Worm (Caenorhabditis elegans) whole organism, young adult: ENCODE measurements around the gene srd-21.

ENCODE experiments used
- D2030.7 ChIP-seq: fragments of 200-800 bp; sonication (Bioruptor generic); IDR thresholded peaks from 2 replicates; pipeline ENCODE4 v1.3.6; 2022; ENCODE audit warnings: missing genetic modification reagents, missing genetic modification characterization, missing compliant biosample characterization
- F22D6.2 ChIP-seq: sonication (generic microtip); optimal IDR thresholded peaks from 2 replicates; lab custom pipeline; 2016; ENCODE audit warnings: mild to moderate bottlenecking, missing genetic modification characterization, missing compliant biosample characterization
- F23B12.7 ChIP-seq: sonication (generic microtip); optimal IDR thresholded peaks from 2 replicates; lab custom pipeline; 2017; ENCODE audit warnings: missing genetic modification characterization, mild to moderate bottlenecking, missing compliant biosample characterization, antibody characterized with exemption, moderate library complexity; ENCODE audit not compliant: insufficient read depth
- F39B2.1 ChIP-seq: fragments of 200-800 bp; sonication (Bioruptor generic); IDR thresholded peaks from 2 replicates; pipeline ENCODE4 v1.3.6; 2022; ENCODE audit warnings: missing genetic modification reagents, missing genetic modification characterization, missing compliant biosample characterization
- F57A8.1 ChIP-seq: fragments of 200-800 bp; sonication (Bioruptor generic); optimal IDR thresholded peaks from 2 replicates; lab custom pipeline; 2018; ENCODE audit warnings: mild to moderate bottlenecking, missing genetic modification characterization, moderate library complexity, missing compliant biosample characterization
- K11D2.4 ChIP-seq: fragments of 200-800 bp; sonication (Bioruptor generic); IDR thresholded peaks from 2 replicates; pipeline ENCODE4 v1.3.6; 2022; ENCODE audit warnings: missing genetic modification reagents, missing genetic modification characterization, missing compliant biosample characterization
- T07F8.4 ChIP-seq: sonication (generic microtip); optimal IDR thresholded peaks from 2 replicates; lab custom pipeline; 2016; ENCODE audit warnings: mild to moderate bottlenecking, missing genetic modification characterization, moderate library complexity, missing compliant biosample characterization
- Y53F4B.3 ChIP-seq: fragments of 200-800 bp; sonication (Bioruptor generic); IDR thresholded peaks from 2 replicates; pipeline ENCODE4 v1.3.6; 2022; ENCODE audit warnings: missing genetic modification reagents, missing genetic modification characterization, missing compliant biosample characterization
- ama-1 ChIP-seq, 3 experiments: fragments of 150-350 bp in 1 of 3; sonication (generic microtip) in 2 of 3; optimal IDR thresholded peaks; 2 replicates each; lab custom pipeline; 2014 to 2018; ENCODE audit warnings: missing biosample characterization in 2 of 3, missing genetic modification characterization in 2 of 3, missing genetic modification reagents in 2 of 3
- attf-5 ChIP-seq: fragments of 200-800 bp; sonication (Bioruptor generic); optimal IDR thresholded peaks from 2 replicates; lab custom pipeline; 2018; ENCODE audit warnings: mild to moderate bottlenecking, missing genetic modification characterization, missing compliant biosample characterization
- attf-6 ChIP-seq: fragments of 200-800 bp; sonication (Bioruptor generic); IDR thresholded peaks from 2 replicates; pipeline ENCODE4 v1.3.6; 2022; ENCODE audit warnings: missing genetic modification reagents, missing genetic modification characterization, missing compliant biosample characterization
- cebp-2 ChIP-seq: fragments of 200-800 bp; sonication (Bioruptor generic); IDR thresholded peaks from 2 replicates; pipeline ENCODE4 v1.3.6; 2022; ENCODE audit warnings: missing genetic modification characterization, missing compliant biosample characterization
- dox-1 ChIP-seq: fragments of 200-800 bp; sonication (Bioruptor generic); IDR thresholded peaks from 2 replicates; pipeline ENCODE4 v1.3.6; 2022; ENCODE audit warnings: missing genetic modification reagents, missing genetic modification characterization, missing compliant biosample characterization
- egl-18 ChIP-seq: fragments of 200-800 bp; sonication (Bioruptor generic); IDR thresholded peaks from 2 replicates; pipeline ENCODE4 v1.3.6; 2022; ENCODE audit warnings: missing genetic modification reagents, missing genetic modification characterization, missing compliant biosample characterization
- ets-4 ChIP-seq: fragments of 200-800 bp; sonication (Bioruptor generic); optimal IDR thresholded peaks from 2 replicates; lab custom pipeline; 2018; ENCODE audit warnings: mild to moderate bottlenecking, missing genetic modification characterization, missing compliant biosample characterization
- gei-17 ChIP-seq: fragments of 200-800 bp; sonication (Bioruptor generic); optimal IDR thresholded peaks from 2 replicates; lab custom pipeline; 2018; ENCODE audit warnings: mild to moderate bottlenecking, missing genetic modification characterization, missing compliant biosample characterization
- him-1 ChIP-seq: sonication (generic microtip); optimal IDR thresholded peaks from 2 replicates; lab custom pipeline; 2016; ENCODE audit warnings: missing genotype, missing genetic modification reagents, missing genetic modification characterization, missing compliant biosample characterization
- hmg-20 ChIP-seq: fragments of 200-800 bp; sonication (Bioruptor generic); IDR thresholded peaks from 2 replicates; pipeline ENCODE4 v1.3.6; 2022; ENCODE audit warnings: missing genetic modification reagents, missing genetic modification characterization, missing compliant biosample characterization
- let-607 ChIP-seq, 2 experiments: fragments of 200-800 bp in 1 of 2; sonication (Bioruptor generic) in 1 of 2; sonication (generic microtip) in 1 of 2; optimal IDR thresholded peaks; 2 replicates each; lab custom pipeline; 2016 to 2018; ENCODE audit warnings: mild to moderate bottlenecking in 2 of 2, missing compliant biosample characterization in 2 of 2, missing genetic modification characterization in 2 of 2, moderate library complexity in 2 of 2, missing genotype in 1 of 2
- lin-26 ChIP-seq: fragments of 200-800 bp; sonication (Bioruptor generic); IDR thresholded peaks from 2 replicates; pipeline ENCODE4 v1.3.6; 2022; ENCODE audit warnings: missing genetic modification reagents, missing genetic modification characterization, missing compliant biosample characterization
- lin-40 ChIP-seq: sonication (generic microtip); optimal IDR thresholded peaks from 2 replicates; lab custom pipeline; 2016; ENCODE audit warnings: missing genetic modification characterization, mild to moderate bottlenecking, missing compliant biosample characterization, missing genotype, missing genetic modification reagents
- lsl-1 ChIP-seq: fragments of 200-800 bp; sonication (Bioruptor generic); optimal IDR thresholded peaks from 2 replicates; lab custom pipeline; 2018; ENCODE audit warnings: mild to moderate bottlenecking, missing genetic modification characterization, moderate library complexity, missing compliant biosample characterization
- lsy-27 ChIP-seq: sonication (generic microtip); optimal IDR thresholded peaks from 2 replicates; lab custom pipeline; 2017; ENCODE audit warnings: missing genetic modification characterization, mild to moderate bottlenecking, missing compliant biosample characterization, antibody characterized with exemption, missing genotype, borderline replicate concordance; ENCODE audit not compliant: insufficient read depth
- madf-10 ChIP-seq: sonication (generic microtip); optimal IDR thresholded peaks from 2 replicates; lab custom pipeline; 2016; ENCODE audit warnings: mild to moderate bottlenecking, missing genetic modification characterization, missing compliant biosample characterization
- madf-3 ChIP-seq: fragments of 200-800 bp; sonication (Bioruptor generic); IDR thresholded peaks from 2 replicates; pipeline ENCODE4 v1.3.6; 2022; ENCODE audit warnings: missing genetic modification reagents, missing genetic modification characterization, missing compliant biosample characterization
- mxl-1 ChIP-seq: sonication (generic microtip); optimal IDR thresholded peaks from 2 replicates; lab custom pipeline; 2016; ENCODE audit warnings: missing genetic modification characterization, missing compliant biosample characterization
- nfya-1 ChIP-seq: sonication (generic microtip); optimal IDR thresholded peaks from 2 replicates; lab custom pipeline; 2017; ENCODE audit warnings: antibody characterized with exemption, missing compliant biosample characterization, missing genetic modification characterization, borderline replicate concordance; ENCODE audit not compliant: insufficient read depth
- nhr-120 ChIP-seq: fragments of 200-800 bp; sonication (Bioruptor generic); IDR thresholded peaks from 2 replicates; pipeline ENCODE4 v1.3.6; 2022; ENCODE audit warnings: missing genetic modification characterization, missing compliant biosample characterization
- nhr-80 ChIP-seq: sonication (generic microtip); optimal IDR thresholded peaks from 2 replicates; lab custom pipeline; 2016; ENCODE audit warnings: missing genetic modification characterization, missing compliant biosample characterization
- pbrm-1 ChIP-seq: fragments of 200-800 bp; sonication (Bioruptor generic); IDR thresholded peaks from 2 replicates; pipeline ENCODE4 v1.3.6; 2022; ENCODE audit warnings: missing genetic modification reagents, missing genetic modification characterization, missing compliant biosample characterization
- pha-4 ChIP-seq: fragments of 150-350 bp; sonication (generic microtip); optimal IDR thresholded peaks from 2 replicates; lab custom pipeline; 2014; ENCODE audit warnings: missing biosample characterization, missing genetic modification reagents, missing genetic modification characterization
- rcor-1 ChIP-seq: fragments of 200-800 bp; sonication (Bioruptor generic); IDR thresholded peaks from 2 replicates; pipeline ENCODE4 v1.3.6; 2022; ENCODE audit warnings: missing genetic modification reagents, missing genetic modification characterization, missing compliant biosample characterization
- rpc-1 ChIP-seq, 2 experiments: fragments of 150-350 bp in 1 of 2; sonication (generic microtip) in 1 of 2; optimal IDR thresholded peaks; 2 replicates each; lab custom pipeline; 2014 to 2018; ENCODE audit warnings: missing biosample characterization in 1 of 2, missing genetic modification characterization in 1 of 2, missing genetic modification reagents in 1 of 2, missing genotype in 1 of 2
- snpc-1.3 ChIP-seq: sonication (generic microtip); optimal IDR thresholded peaks from 2 replicates; lab custom pipeline; 2017; ENCODE audit warnings: missing genetic modification characterization, mild to moderate bottlenecking, missing compliant biosample characterization, antibody characterized with exemption, moderate library complexity, missing genotype, missing genetic modification reagents; ENCODE audit not compliant: insufficient read depth
- snpc-3.4 ChIP-seq: sonication (generic microtip); optimal IDR thresholded peaks from 2 replicates; lab custom pipeline; 2017; ENCODE audit warnings: missing genetic modification characterization, mild to moderate bottlenecking, missing compliant biosample characterization, antibody characterized with exemption, moderate library complexity, missing genotype, missing genetic modification reagents
- somi-1 ChIP-seq: fragments of 200-800 bp; sonication (Bioruptor generic); optimal IDR thresholded peaks from 2 replicates; lab custom pipeline; 2018; ENCODE audit warnings: mild to moderate bottlenecking, missing genetic modification characterization, missing compliant biosample characterization
- zfh-2 ChIP-seq: fragments of 200-800 bp; sonication (Bioruptor generic); conservative IDR thresholded peaks from 2 replicates; pipeline ENCODE4 v1.3.6; 2022; ENCODE audit warnings: missing genetic modification reagents, missing genetic modification characterization, missing compliant biosample characterization
- zim-3 ChIP-seq: sonication (generic microtip); optimal IDR thresholded peaks from 2 replicates; lab custom pipeline; 2017; ENCODE audit warnings: mild to moderate bottlenecking, missing genetic modification characterization, moderate library complexity, missing compliant biosample characterization
- ztf-22 ChIP-seq: fragments of 200-800 bp; sonication (Bioruptor generic); optimal IDR thresholded peaks from 2 replicates; lab custom pipeline; 2018; ENCODE audit warnings: mild to moderate bottlenecking, missing genetic modification characterization, moderate library complexity, missing compliant biosample characterization
- ztf-26 ChIP-seq: sonication (generic microtip); optimal IDR thresholded peaks from 2 replicates; lab custom pipeline; 2017; ENCODE audit warnings: missing genetic modification characterization, missing compliant biosample characterization
- ztf-28 ChIP-seq: fragments of 200-800 bp; sonication (Bioruptor generic); IDR thresholded peaks from 2 replicates; pipeline ENCODE4 v1.3.6; 2022; ENCODE audit warnings: missing genetic modification reagents, missing genetic modification characterization, missing compliant biosample characterization
- ztf-3 ChIP-seq: fragments of 200-800 bp; sonication (Bioruptor generic); optimal IDR thresholded peaks from 2 replicates; lab custom pipeline; 2018; ENCODE audit warnings: mild to moderate bottlenecking, missing genetic modification characterization, missing compliant biosample characterization

Gene srd-21

DNA sequence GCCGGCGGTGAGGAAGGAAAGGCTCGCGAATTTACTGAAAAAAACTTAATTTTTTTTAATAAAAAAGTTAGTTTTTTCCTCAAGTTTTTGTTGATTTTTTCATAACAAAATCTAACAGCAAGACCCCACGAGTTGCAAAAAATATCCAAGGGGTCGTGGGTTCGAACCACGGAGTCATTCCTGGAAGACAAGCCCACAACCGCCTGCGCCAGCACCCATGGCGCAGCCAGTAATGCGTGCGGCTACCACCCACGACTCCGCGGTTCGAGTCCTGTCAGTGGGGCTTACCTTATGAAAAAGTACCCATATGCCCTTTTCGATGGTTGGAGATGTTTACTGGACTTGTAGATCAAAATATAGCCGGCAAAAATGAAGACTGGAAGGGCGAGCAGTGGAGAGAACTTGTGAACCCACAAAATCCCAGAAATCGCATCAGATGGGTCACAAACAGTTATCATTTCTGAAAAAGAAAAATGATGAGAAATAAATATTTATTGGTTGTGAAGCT is 6.9 kb upstream of the srd-21 start, which contains the start of gene Y70C5A.2:
Gene Y70C5A.2 (minus strand): TSS at position 458 of the 508 bp plus-strand sequence.
- no peak for TF ChIP-seq rcor-1 (GFP tag; lab: Robert Waterston, UW)
- no peak for TF ChIP-seq F22D6.2
- no peak for TF ChIP-seq somi-1
- no peak for TF ChIP-seq ztf-28
- TF ChIP-seq pbrm-1 (GFP tag; lab: Robert Waterston, UW) = peak; percentile 80
- TF ChIP-seq zim-3 (tag; lab: Kevin White, UChicago) = no peak
- TF ChIP-seq F57A8.1 (GFP tag; lab: Kevin White, UChicago) = no peak
- no peak for TF ChIP-seq mxl-1 (tag; lab: Kevin White, UChicago)
- TF ChIP-seq dox-1 = peak; percentile 10; the same call in 1 of the 2 replicates
- TF ChIP-seq nhr-80 = no peak
- TF ChIP-seq snpc-3.4 (tag; lab: Kevin White, UChicago) = no peak
- TF ChIP-seq T07F8.4 (tag; lab: Kevin White, UChicago) = no peak
- no peak for TF ChIP-seq attf-5 (GFP tag; lab: Kevin White, UChicago)
- TF ChIP-seq snpc-1.3 = no peak
- TF ChIP-seq rpc-1 (optimal IDR thresholded peaks at IDR 0.05; lab: Kevin White, UChicago) = no peak
- TF ChIP-seq rpc-1 (tag; optimal IDR thresholded peaks at IDR 0.05; lab: Kevin White, UChicago) = peak; percentile 21
- TF ChIP-seq D2030.7 (GFP tag; lab: Robert Waterston, UW) = peak; percentile 35; the same call in 1 of the 2 replicates
- no peak for TF ChIP-seq cebp-2 (GFP tag; lab: Robert Waterston, UW)
- TF ChIP-seq zfh-2 (GFP tag; lab: Robert Waterston, UW) = peak; percentile 52
- 0 out of 2 replicates have a peak, but pooled peaks have one; percentile 51 for TF ChIP-seq attf-6
- no peak for TF ChIP-seq gei-17 (GFP tag; lab: Kevin White, UChicago)
- no peak for TF ChIP-seq lin-40 (tag; lab: Kevin White, UChicago)
- TF ChIP-seq lsy-27 = no peak
- TF ChIP-seq madf-10 (tag; lab: Kevin White, UChicago) = no peak

DNA sequence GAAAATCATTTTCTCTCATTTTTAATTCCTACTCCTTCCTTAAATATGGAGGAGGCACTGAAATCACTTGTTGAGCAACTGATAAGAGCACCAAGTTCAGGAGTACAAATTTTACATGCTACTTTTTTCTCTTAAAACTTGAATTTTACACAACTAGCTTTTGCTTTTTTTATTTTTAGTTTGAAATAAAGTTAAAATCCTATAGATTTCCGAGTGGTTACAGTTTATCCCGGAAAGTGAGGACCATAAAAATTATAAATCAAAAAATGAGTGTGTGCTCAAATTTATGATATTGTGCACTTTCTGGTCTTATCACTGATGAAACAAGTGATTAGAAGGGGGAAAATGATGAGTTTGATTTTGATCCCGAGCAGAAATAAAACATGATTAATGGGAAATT is 1.7 kb upstream of the srd-21 start, which contains the start of gene oac-53:
Gene oac-53 (minus strand): TSS at position 9 of the 400 bp plus-strand sequence.
- peak; percentile 59 for TF ChIP-seq nhr-80
- no peak for TF ChIP-seq lsy-27

DNA sequence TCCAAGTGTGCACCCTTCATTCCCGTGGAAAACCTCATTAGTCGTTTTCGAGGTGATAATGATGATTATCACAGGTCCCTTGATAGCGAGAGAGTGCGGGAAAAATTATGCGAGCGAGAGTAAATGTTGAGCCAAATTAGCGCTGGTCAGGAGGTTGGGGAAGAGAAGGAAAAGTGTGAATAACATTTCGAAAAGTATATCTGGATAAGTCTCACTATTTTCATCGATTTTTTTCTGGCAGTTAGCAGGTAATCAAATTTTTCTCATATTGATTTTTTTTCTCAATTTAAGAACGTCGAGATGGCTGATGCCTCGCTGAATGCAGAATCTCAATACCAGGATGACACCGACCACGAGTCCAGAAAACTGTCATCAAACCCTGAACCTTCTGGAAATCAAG is 709 bp upstream of the srd-21 start, which contains the start of gene W06G6.2:
Gene W06G6.2 (plus strand): TSS at position 301 of the 400 bp plus-strand sequence.
- no peak for TF ChIP-seq nfya-1 (tag; lab: Kevin White, UChicago)
- no peak for TF ChIP-seq ztf-3
- no peak for TF ChIP-seq nhr-120 (GFP tag; lab: Robert Waterston, UW)
- no peak for TF ChIP-seq K11D2.4
- no peak for TF ChIP-seq hmg-20
- no peak for TF ChIP-seq lin-26 (GFP tag; lab: Robert Waterston, UW)
- no peak for TF ChIP-seq ets-4 (GFP tag; lab: Kevin White, UChicago)
- no peak for TF ChIP-seq ztf-26 (tag; lab: Kevin White, UChicago)
- no peak for TF ChIP-seq pha-4 (tag; lab: Kevin White, UChicago)

DNA sequence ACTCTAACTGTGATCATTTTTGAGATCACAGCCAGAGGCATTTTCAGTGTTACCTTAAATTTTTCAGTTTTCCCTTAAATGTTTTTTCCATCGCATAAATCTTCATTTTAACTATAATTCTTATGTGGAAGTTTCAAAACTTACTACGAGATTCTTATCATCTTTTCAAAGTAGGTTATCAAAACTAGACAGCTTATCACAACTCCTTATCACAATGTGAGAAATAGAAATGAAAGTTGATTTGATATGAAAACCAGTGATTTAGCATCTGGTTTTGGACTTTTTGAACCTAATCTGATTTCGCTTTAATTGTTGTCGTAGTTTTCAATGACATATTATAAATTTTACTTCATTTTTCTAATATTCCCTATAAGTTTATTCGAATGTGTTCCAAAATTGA is 6.2 kb downstream of the srd-21 start, which contains the start of gene mltn-11:
Gene mltn-11 (plus strand): TSS at position 276 of the 400 bp plus-strand sequence.
- TF ChIP-seq pbrm-1 (GFP tag; lab: Robert Waterston, UW) (no peak), K11D2.4 (no peak), madf-10 (tag; lab: Kevin White, UChicago) (no peak), Y53F4B.3 (GFP tag; lab: Robert Waterston, UW) (no peak), F23B12.7 (tag; lab: Kevin White, UChicago) (no peak), rcor-1 (GFP tag; lab: Robert Waterston, UW) (no peak), egl-18 (GFP tag; lab: Robert Waterston, UW) (no peak), F39B2.1 (GFP tag; lab: Robert Waterston, UW) (no peak), ztf-22 (no peak), ama-1 (optimal IDR thresholded peaks at IDR 0.05; lab: Kevin White, UChicago) (no peak), ama-1 (GFP tag; optimal IDR thresholded peaks at IDR 0.05; lab: Kevin White, UChicago) (no peak), lsl-1 (GFP tag; lab: Kevin White, UChicago) (no peak), lin-26 (GFP tag; lab: Robert Waterston, UW) (no peak), madf-3 (no peak), him-1 (tag; lab: Kevin White, UChicago) (no peak), T07F8.4 (tag; lab: Kevin White, UChicago) (no peak), let-607 (tag; optimal IDR thresholded peaks at IDR 0.05; lab: Kevin White, UChicago) (no peak)
